Worm (Caenorhabditis elegans) whole organism, L1 larva: Measurements from ENCODE around the gene ceh-36.
A peak's percentile ranks its signal among the peaks of the same experiment; 100 is the strongest.

Experiments
- C16A3.4 ChIP-seq: fragments of 150-350 bp; optimal IDR thresholded peaks from 2 replicates; lab custom pipeline; 2014; ENCODE audit warnings: missing biosample characterization, missing genetic modification characterization
- C34B4.2 ChIP-seq: sonication (generic microtip); optimal IDR thresholded peaks from 2 replicates; lab custom pipeline; 2017; ENCODE audit warnings: mild to moderate bottlenecking, missing genetic modification characterization, missing compliant biosample characterization
- aly-2 ChIP-seq: fragments of 150-350 bp; optimal IDR thresholded peaks from 2 replicates; lab custom pipeline; 2014; ENCODE audit warnings: missing biosample characterization, missing genetic modification characterization
- ama-1 ChIP-seq: fragments of 150-350 bp; optimal IDR thresholded peaks from 2 replicates; lab custom pipeline; 2014
- ceh-63 ChIP-seq: fragments of 200-800 bp; sonication (Bioruptor generic); optimal IDR thresholded peaks from 2 replicates; lab custom pipeline; 2018; ENCODE audit warnings: mild to moderate bottlenecking, missing genetic modification characterization, missing compliant biosample characterization
- ceh-8 ChIP-seq: fragments of 200-800 bp; sonication (Bioruptor generic); optimal IDR thresholded peaks from 2 replicates; lab custom pipeline; 2018; ENCODE audit warnings: mild to moderate bottlenecking, missing genetic modification characterization, moderate library complexity, missing compliant biosample characterization
- ceh-82 ChIP-seq, 3 experiments: fragments of 150-350 bp in 1 of 3; sonication (generic microtip) in 2 of 3; optimal IDR thresholded peaks; 2 replicates each; lab custom pipeline; 2014 to 2017; ENCODE audit warnings: missing biosample characterization in 3 of 3, missing genetic modification characterization in 3 of 3
- ceh-88 ChIP-seq: fragments of 200-800 bp; sonication (Bioruptor generic); IDR thresholded peaks from 2 replicates; pipeline ENCODE4 v1.3.6; 2022; ENCODE audit warnings: missing genetic modification characterization, missing compliant biosample characterization
- ceh-90 ChIP-seq: sonication (generic microtip); optimal IDR thresholded peaks from 2 replicates; lab custom pipeline; 2016; ENCODE audit warnings: missing genetic modification characterization, missing compliant biosample characterization
- egl-13 ChIP-seq: sonication (generic microtip); optimal IDR thresholded peaks from 2 replicates; lab custom pipeline; 2016; ENCODE audit warnings: missing genotype, missing genetic modification reagents, missing genetic modification characterization, missing compliant biosample characterization
- egl-27 ChIP-seq, 2 experiments: fragments of 150-350 bp in 1 of 2; sonication (generic microtip); optimal IDR thresholded peaks; 3 replicates each; lab custom pipeline; 2017 to 2018; ENCODE audit warnings: missing biosample characterization in 2 of 2, missing genetic modification characterization in 2 of 2, missing genetic modification reagents in 2 of 2
- elt-2 ChIP-seq: sonication (generic microtip); optimal IDR thresholded peaks from 2 replicates; lab custom pipeline; 2016; ENCODE audit warnings: missing genetic modification characterization, mild to moderate bottlenecking, inconsistent platforms, missing compliant biosample characterization, missing genetic modification reagents
- elt-3 ChIP-seq, 6 experiments: fragments of 150-350 bp in 1 of 6; sonication (generic microtip); optimal IDR thresholded peaks; 2 replicates each; lab custom pipeline; 2017 to 2018; ENCODE audit warnings: missing biosample characterization in 6 of 6, missing genetic modification characterization in 6 of 6, inconsistent platforms in 1 of 6
- fkh-10 ChIP-seq: sonication (generic microtip); optimal IDR thresholded peaks from 2 replicates; lab custom pipeline; 2017; ENCODE audit warnings: missing biosample characterization, missing genetic modification reagents, missing genetic modification characterization
- fkh-8 ChIP-seq: sonication (generic microtip); optimal IDR thresholded peaks from 2 replicates; lab custom pipeline; 2016; ENCODE audit warnings: mild to moderate bottlenecking, missing genetic modification characterization, missing compliant biosample characterization
- fos-1 ChIP-seq: fragments of 150-350 bp; optimal IDR thresholded peaks from 2 replicates; lab custom pipeline; 2014; ENCODE audit warnings: missing biosample characterization, missing genetic modification characterization
- grh-1 ChIP-seq: fragments of 200-800 bp; sonication (Bioruptor generic); IDR thresholded peaks from 2 replicates; pipeline ENCODE4 v1.3.6; 2022; ENCODE audit warnings: missing genetic modification reagents, missing genetic modification characterization, missing compliant biosample characterization
- hlh-17 ChIP-seq: fragments of 200-800 bp; sonication (Bioruptor generic); optimal IDR thresholded peaks from 2 replicates; lab custom pipeline; 2018; ENCODE audit warnings: missing genetic modification characterization, mild to moderate bottlenecking, missing compliant biosample characterization, moderate library complexity, borderline replicate concordance
- hlh-4 ChIP-seq: sonication (generic microtip); optimal IDR thresholded peaks from 2 replicates; lab custom pipeline; 2016; ENCODE audit warnings: mild to moderate bottlenecking, missing genetic modification characterization, missing compliant biosample characterization
- hpl-2 ChIP-seq: fragments of 150-350 bp; optimal IDR thresholded peaks from 2 replicates; lab custom pipeline; 2014; ENCODE audit warnings: missing biosample characterization, missing genetic modification reagents, missing genetic modification characterization
- isw-1 ChIP-seq: fragments of 200-800 bp; sonication (Bioruptor generic); IDR thresholded peaks from 2 replicates; pipeline ENCODE4 v1.3.6; 2022; ENCODE audit warnings: missing genetic modification characterization, missing compliant biosample characterization
- jun-1 ChIP-seq: fragments of 150-350 bp; optimal IDR thresholded peaks from 2 replicates; lab custom pipeline; 2014; ENCODE audit warnings: missing biosample characterization, missing genetic modification reagents, missing genetic modification characterization
- lin-14 ChIP-seq: fragments of 200-800 bp; sonication (Bioruptor generic); optimal IDR thresholded peaks from 2 replicates; lab custom pipeline; 2018; ENCODE audit warnings: mild to moderate bottlenecking, missing genetic modification characterization, moderate library complexity, missing compliant biosample characterization
- lin-15B ChIP-seq: fragments of 150-350 bp; sonication (generic microtip); optimal IDR thresholded peaks from 3 replicates; lab custom pipeline; 2014; ENCODE audit warnings: missing biosample characterization, missing genetic modification characterization
- lsy-2 ChIP-seq, 2 experiments: fragments of 150-350 bp; optimal IDR thresholded peaks; 2 replicates each; lab custom pipeline; 2014; ENCODE audit warnings: missing biosample characterization in 2 of 2, missing genetic modification characterization in 2 of 2
- mep-1 ChIP-seq: fragments of 150-350 bp; optimal IDR thresholded peaks from 2 replicates; lab custom pipeline; 2014; ENCODE audit warnings: missing biosample characterization, missing genetic modification characterization
- nhr-11 ChIP-seq: fragments of 150-350 bp; optimal IDR thresholded peaks from 2 replicates; lab custom pipeline; 2014; ENCODE audit warnings: missing biosample characterization, missing genetic modification characterization
- nhr-19 ChIP-seq: fragments of 200-800 bp; sonication (Bioruptor generic); conservative IDR thresholded peaks from 2 replicates; pipeline ENCODE4 v1.3.6; 2022; ENCODE audit warnings: missing genetic modification characterization, missing compliant biosample characterization
- nhr-20 ChIP-seq: sonication (generic microtip); optimal IDR thresholded peaks from 2 replicates; lab custom pipeline; 2016; ENCODE audit warnings: mild to moderate bottlenecking, missing genetic modification characterization, missing compliant biosample characterization
- nhr-237 ChIP-seq: fragments of 150-350 bp; optimal IDR thresholded peaks from 2 replicates; lab custom pipeline; 2014; ENCODE audit warnings: missing biosample characterization, missing genetic modification characterization
- nhr-71 ChIP-seq: sonication (generic microtip); optimal IDR thresholded peaks from 2 replicates; lab custom pipeline; 2016; ENCODE audit warnings: mild to moderate bottlenecking, missing genetic modification characterization, moderate library complexity, missing compliant biosample characterization
- nhr-77 ChIP-seq: fragments of 150-350 bp; optimal IDR thresholded peaks from 2 replicates; lab custom pipeline; 2014; ENCODE audit warnings: missing biosample characterization, missing genetic modification characterization
- nhr-85 ChIP-seq: sonication (generic microtip); peaks from one replicate; lab custom pipeline; 2016; ENCODE audit warnings: missing genetic modification characterization, inconsistent platforms, missing compliant biosample characterization
- nhr-90 ChIP-seq: sonication (generic microtip); optimal IDR thresholded peaks from 2 replicates; lab custom pipeline; 2016; ENCODE audit warnings: mild to moderate bottlenecking, missing genetic modification characterization, missing compliant biosample characterization; ENCODE audit not compliant: poor library complexity
- pag-3 ChIP-seq: sonication (generic microtip); optimal IDR thresholded peaks from 2 replicates; lab custom pipeline; 2017; ENCODE audit warnings: missing genetic modification characterization, mild to moderate bottlenecking, missing compliant biosample characterization, antibody characterized with exemption, borderline replicate concordance; ENCODE audit not compliant: insufficient read depth
- rnt-1 ChIP-seq: sonication (generic microtip); optimal IDR thresholded peaks from 2 replicates; lab custom pipeline; 2016; ENCODE audit warnings: mild to moderate bottlenecking, missing genetic modification characterization, moderate library complexity, missing compliant biosample characterization
- snpc-4 ChIP-seq: fragments of 150-350 bp; optimal IDR thresholded peaks from 2 replicates; lab custom pipeline; 2014; ENCODE audit warnings: missing biosample characterization, missing genetic modification characterization
- sup-37 ChIP-seq: fragments of 200-800 bp; sonication (Bioruptor generic); optimal IDR thresholded peaks from 2 replicates; lab custom pipeline; 2018; ENCODE audit warnings: mild to moderate bottlenecking, missing genetic modification characterization, missing compliant biosample characterization
- tbx-2 ChIP-seq: sonication (generic microtip); optimal IDR thresholded peaks from 2 replicates; lab custom pipeline; 2016; ENCODE audit warnings: missing genetic modification characterization, missing compliant biosample characterization
- tlp-1 ChIP-seq: fragments of 150-350 bp; optimal IDR thresholded peaks from 2 replicates; lab custom pipeline; 2014; ENCODE audit warnings: missing biosample characterization, missing genetic modification characterization
- unc-130 ChIP-seq: fragments of 150-350 bp; optimal IDR thresholded peaks from 2 replicates; lab custom pipeline; 2017; ENCODE audit warnings: missing biosample characterization, missing genetic modification characterization, inconsistent platforms
- unc-62 ChIP-seq: fragments of 150-350 bp; optimal IDR thresholded peaks from 2 replicates; lab custom pipeline; 2014; ENCODE audit warnings: missing biosample characterization, missing genetic modification reagents, missing genetic modification characterization
- unc-86 ChIP-seq: sonication (generic microtip); optimal IDR thresholded peaks from 2 replicates; lab custom pipeline; 2016; ENCODE audit warnings: missing genetic modification characterization, missing compliant biosample characterization
- unc-98 ChIP-seq: fragments of 200-800 bp; sonication (Bioruptor generic); IDR thresholded peaks from 2 replicates; pipeline ENCODE4 v1.3.6; 2022; ENCODE audit warnings: missing genetic modification characterization, missing compliant biosample characterization
- vab-15 ChIP-seq: sonication (generic microtip); optimal IDR thresholded peaks from 2 replicates; lab custom pipeline; 2017; ENCODE audit warnings: missing genotype, mild to moderate bottlenecking, missing genetic modification characterization, missing compliant biosample characterization
- xbp-1 ChIP-seq: sonication (generic microtip); optimal IDR thresholded peaks from 2 replicates; lab custom pipeline; 2016; ENCODE audit warnings: missing genetic modification characterization, missing compliant biosample characterization
- ztf-4 ChIP-seq: fragments of 150-350 bp; optimal IDR thresholded peaks from 2 replicates; lab custom pipeline; 2014; ENCODE audit warnings: missing biosample characterization, missing genetic modification characterization

ceh-36 gene

DNA sequence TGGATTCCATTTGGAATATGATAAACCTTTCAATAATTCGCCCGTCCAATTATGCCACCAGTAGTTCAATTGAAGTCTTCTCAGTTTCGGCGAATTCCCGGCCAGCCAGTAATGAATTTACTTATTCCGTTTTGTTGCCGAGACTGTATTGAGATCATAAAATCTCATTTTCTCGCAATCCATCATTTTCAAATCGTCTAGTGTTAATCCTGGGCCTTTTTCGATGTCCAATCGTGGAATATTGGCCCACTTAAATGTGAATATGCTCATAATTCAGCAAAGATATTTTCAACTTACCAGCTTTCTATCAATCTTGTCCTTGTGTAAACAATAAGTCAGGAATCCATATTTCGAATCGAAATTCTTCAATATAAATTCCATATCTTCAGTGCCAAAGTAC lies 33.7 kb downstream of the ceh-36 start:
- TF ChIP-seq jun-1 (tag; lab: Kevin White, UChicago), result no peak
- no peak for TF ChIP-seq elt-2

- TF ChIP-seq lsy-2 (tag; optimal IDR thresholded peaks at IDR 0.05; lab: Kevin White, UChicago), result no peak
- no peak for TF ChIP-seq isw-1 (GFP tag; lab: Robert Waterston, UW)
- TF ChIP-seq egl-27 (tag; optimal IDR thresholded peaks at IDR 0.05; lab: Kevin White, UChicago), result no peak
- TF ChIP-seq, all 84 proteins: peak for 0
Observed at ce11 chrX:14147400-14147799, 39.0 kb downstream of the ceh-36 start, which contains the start of gene akt-2. Gene akt-2 (plus strand): TSS chrX:14147700.

ce11 chrX:14146740-14147140 lies 39.6 kb downstream of the ceh-36 start:
- TF ChIP-seq nhr-11, result peak; percentile 51
- TF ChIP-seq isw-1 (GFP tag; lab: Robert Waterston, UW), result peak; percentile 7; the same call in 1 of the 2 replicates
- TF ChIP-seq nhr-20 (tag; lab: Kevin White, UChicago), result peak; percentile 89
- TF ChIP-seq jun-1 (tag; lab: Kevin White, UChicago), result peak; percentile 43
- no peak for TF ChIP-seq unc-62 (GFP tag; lab: Kevin White, UChicago)
- peak; percentile 97 for TF ChIP-seq lin-14 (GFP tag; lab: Kevin White, UChicago)
- no peak for TF ChIP-seq aly-2 (tag; lab: Kevin White, UChicago)
- peak in 1 of 2 experiments; percentile 49 for TF ChIP-seq egl-27 (tag; optimal IDR thresholded peaks at IDR 0.05; lab: Kevin White, UChicago)
- TF ChIP-seq snpc-4, result no peak
- TF ChIP-seq fkh-10, result peak; percentile 70
- TF ChIP-seq tbx-2, result peak; percentile 75
- TF ChIP-seq unc-130 (tag; lab: Kevin White, UChicago), result peak; percentile 64
- TF ChIP-seq lin-15B (tag; lab: Kevin White, UChicago), result no peak
- TF ChIP-seq hlh-17 (GFP tag; lab: Kevin White, UChicago), result no peak
- TF ChIP-seq elt-3 (tag; optimal IDR thresholded peaks at IDR 0.05; lab: Kevin White, UChicago), result peak in 3 of 6 experiments; percentile 64 to 90 (median 75)
- TF ChIP-seq unc-86, result peak; percentile 75
- TF ChIP-seq C16A3.4 (tag; lab: Kevin White, UChicago), result peak; percentile 86
- TF ChIP-seq sup-37, result no peak
- no peak for TF ChIP-seq tlp-1
- TF ChIP-seq nhr-85 (tag; lab: Kevin White, UChicago), result peak; percentile 94
- TF ChIP-seq nhr-19, result peak; percentile 58
- peak; percentile 11 for TF ChIP-seq ama-1
- TF ChIP-seq egl-13 (tag; lab: Kevin White, UChicago), result no peak
- no peak for TF ChIP-seq ceh-63 (GFP tag; lab: Kevin White, UChicago)
- TF ChIP-seq nhr-237 (tag; lab: Kevin White, UChicago), result peak; percentile 52
- TF ChIP-seq ceh-82 (tag; optimal IDR thresholded peaks at IDR 0.05; lab: Kevin White, UChicago), result peak in 2 of 3 experiments; percentile 42 to 76
- TF ChIP-seq mep-1 (tag; lab: Kevin White, UChicago), result peak; percentile 86
- peak; percentile 32 for TF ChIP-seq ceh-90 (tag; lab: Kevin White, UChicago)
- TF ChIP-seq nhr-77 (tag; lab: Kevin White, UChicago), result peak; percentile 77
- TF ChIP-seq ceh-88 (GFP tag; lab: Robert Waterston, UW), result peak; percentile 39; the same call in 1 of the 2 replicates
- TF ChIP-seq C34B4.2, result no peak
- TF ChIP-seq hpl-2 (GFP tag; lab: Kevin White, UChicago), result peak; percentile 43
- TF ChIP-seq elt-2, result peak; percentile 43
- no peak for TF ChIP-seq vab-15 (tag; lab: Kevin White, UChicago)
- peak; percentile 61 for TF ChIP-seq xbp-1 (tag; lab: Kevin White, UChicago)
- peak; percentile 59 for TF ChIP-seq rnt-1 (tag; lab: Kevin White, UChicago)
- TF ChIP-seq ceh-8 (GFP tag; lab: Kevin White, UChicago), result no peak
- TF ChIP-seq grh-1, result no peak; the same call in 1 of the 2 replicates
- TF ChIP-seq hlh-4 (tag; lab: Kevin White, UChicago), result no peak
- TF ChIP-seq ztf-4 (tag; lab: Kevin White, UChicago), result no peak
- TF ChIP-seq fos-1 (tag; lab: Kevin White, UChicago), result peak; percentile 80
- peak; percentile 66 to 81 for TF ChIP-seq lsy-2 (tag; optimal IDR thresholded peaks at IDR 0.05; lab: Kevin White, UChicago)
- peak; percentile 82 for TF ChIP-seq nhr-90 (tag; lab: Kevin White, UChicago)
- TF ChIP-seq pag-3 (tag; lab: Kevin White, UChicago), result peak; percentile 72
- peak; percentile 90 for TF ChIP-seq nhr-71 (tag; lab: Kevin White, UChicago)
- no peak for TF ChIP-seq unc-98
- peak; percentile 84 for TF ChIP-seq fkh-8
